Fruit fly (Drosophila melanogaster) whole organism, embryonic: Measurements from ENCODE around the gene Nulp1.

Experiments used
- Antp ChIP-seq: fragments of 200-800 bp; sonication (Bioruptor generic); optimal IDR thresholded peaks from 3 replicates; lab custom pipeline; 2016; ENCODE audit warnings: missing biosample characterization, missing genetic modification characterization
- CG10959 ChIP-seq: fragments of 200-800 bp; sonication (Bioruptor generic); IDR thresholded peaks from 2 replicates; pipeline ENCODE4 v1.3.6; 2022; ENCODE audit warnings: missing biosample characterization, missing genetic modification characterization
- CG11093 ChIP-seq: fragments of 200-800 bp; sonication (Bioruptor generic); IDR thresholded peaks from 3 replicates; pipeline ENCODE4 v1.3.6; 2022; ENCODE audit warnings: missing biosample characterization, missing genetic modification characterization
- CG11695 ChIP-seq: fragments of 200-800 bp; sonication (Bioruptor generic); IDR thresholded peaks from 3 replicates; pipeline ENCODE4 v1.3.6; 2022; ENCODE audit warnings: missing biosample characterization, missing genetic modification characterization
- CG15479 ChIP-seq: fragments of 200-800 bp; sonication (Bioruptor generic); optimal IDR thresholded peaks from 3 replicates; lab custom pipeline; 2019; ENCODE audit warnings: missing biosample characterization, mild to moderate bottlenecking, missing genetic modification characterization, moderate library complexity
- CG15514 ChIP-seq: fragments of 200-800 bp; sonication (Bioruptor generic); optimal IDR thresholded peaks from 3 replicates; lab custom pipeline; 2017; ENCODE audit warnings: missing biosample characterization, missing genetic modification characterization, mild to moderate bottlenecking, moderate library complexity, missing genetic modification reagents
- CG15601 ChIP-seq: fragments of 200-800 bp; sonication (Bioruptor generic); optimal IDR thresholded peaks from 3 replicates; lab custom pipeline; 2019; ENCODE audit warnings: missing biosample characterization, mild to moderate bottlenecking, missing genetic modification characterization, moderate library complexity
- CG17612 ChIP-seq: fragments of 200-800 bp; sonication (Bioruptor generic); IDR thresholded peaks from 2 replicates; pipeline ENCODE4 v1.3.6; 2022; ENCODE audit warnings: missing biosample characterization, missing genetic modification characterization
- CG18599 ChIP-seq: fragments of 200-800 bp; sonication (Bioruptor generic); optimal IDR thresholded peaks from 3 replicates; lab custom pipeline; 2017; ENCODE audit warnings: missing biosample characterization, missing genetic modification characterization, mild to moderate bottlenecking, moderate library complexity, missing genetic modification reagents
- CG31365 ChIP-seq: fragments of 200-800 bp; sonication (Bioruptor generic); optimal IDR thresholded peaks from 2 replicates; lab custom pipeline; 2018; ENCODE audit warnings: missing biosample characterization, mild to moderate bottlenecking, missing genetic modification characterization
- CG31388 ChIP-seq: fragments of 200-800 bp; sonication (Bioruptor generic); optimal IDR thresholded peaks from 2 replicates; lab custom pipeline; 2016; ENCODE audit warnings: missing biosample characterization, missing genetic modification characterization
- CG34376 ChIP-seq: fragments of 200-800 bp; sonication (Bioruptor generic); optimal IDR thresholded peaks from 2 replicates; lab custom pipeline; 2018; ENCODE audit warnings: missing biosample characterization, mild to moderate bottlenecking, missing genetic modification characterization
- CG3726 ChIP-seq: fragments of 200-800 bp; sonication (Bioruptor generic); IDR thresholded peaks from 3 replicates; pipeline ENCODE4, ENCODE4 v1.3.6; 2022; ENCODE audit warnings: missing biosample characterization, missing genetic modification characterization
- CG4328 ChIP-seq: fragments of 200-800 bp; sonication (Bioruptor generic); optimal IDR thresholded peaks from 3 replicates; lab custom pipeline; 2017; ENCODE audit warnings: missing biosample characterization, missing genetic modification reagents, missing genetic modification characterization
- CG4707 ChIP-seq: fragments of 200-800 bp; sonication (Bioruptor generic); optimal IDR thresholded peaks from 2 replicates; lab custom pipeline; 2018; ENCODE audit warnings: missing biosample characterization, mild to moderate bottlenecking, missing genetic modification characterization, moderate library complexity
- CG4730 ChIP-seq: fragments of 200-800 bp; sonication (Bioruptor generic); IDR thresholded peaks from 2 replicates; pipeline ENCODE4 v1.3.6; 2022; ENCODE audit warnings: missing biosample characterization, missing genetic modification characterization
- CG5245 ChIP-seq: fragments of 200-800 bp; sonication (Bioruptor generic); optimal IDR thresholded peaks from 3 replicates; lab custom pipeline; 2016; ENCODE audit warnings: missing biosample characterization, missing genetic modification characterization
- CG6254 ChIP-seq: fragments of 200-800 bp; sonication (Bioruptor generic); optimal IDR thresholded peaks from 3 replicates; lab custom pipeline; 2017; ENCODE audit warnings: mild to moderate bottlenecking, missing biosample characterization, missing genetic modification reagents, missing genetic modification characterization
- CG6689 ChIP-seq: fragments of 200-800 bp; sonication (Bioruptor generic); IDR thresholded peaks from 2 replicates; pipeline ENCODE4 v1.3.6; 2022; ENCODE audit warnings: missing biosample characterization, missing genetic modification characterization
- CG8089 ChIP-seq: fragments of 200-800 bp; sonication (Bioruptor generic); optimal IDR thresholded peaks from 3 replicates; lab custom pipeline; 2016; ENCODE audit warnings: missing biosample characterization, missing genetic modification characterization
- CG8290 ChIP-seq, 3 experiments: fragments of 200-800 bp; sonication (Bioruptor generic); optimal IDR thresholded peaks; 2 replicates each; lab custom pipeline; 2016 to 2019; ENCODE audit warnings: missing biosample characterization in 3 of 3, missing genetic modification characterization in 3 of 3, mild to moderate bottlenecking in 2 of 3, moderate library complexity in 1 of 3
- CG8478 ChIP-seq: fragments of >200 bp; optimal IDR thresholded peaks from 2 replicates; lab custom pipeline; 2018
- Chrac-16 ChIP-seq: fragments of 200-800 bp; sonication (Bioruptor generic); optimal IDR thresholded peaks from 3 replicates; lab custom pipeline; 2016; ENCODE audit warnings: missing biosample characterization, missing genetic modification characterization
- Dad ChIP-seq: fragments of 200-800 bp; sonication (Bioruptor generic); optimal IDR thresholded peaks from 3 replicates; lab custom pipeline; 2016; ENCODE audit warnings: missing biosample characterization, missing genetic modification characterization
- Elba2 ChIP-seq: fragments of 200-800 bp; sonication (Bioruptor generic); optimal IDR thresholded peaks from 3 replicates; lab custom pipeline; 2016; ENCODE audit warnings: missing biosample characterization, missing genetic modification characterization
- Ets65A ChIP-seq: fragments of 200-800 bp; sonication (Bioruptor generic); peaks from one replicate; lab custom pipeline; 2016; ENCODE audit warnings: missing biosample characterization, missing genetic modification characterization
- HmgD ChIP-seq: fragments of 200-800 bp; sonication (Bioruptor generic); optimal IDR thresholded peaks from 3 replicates; lab custom pipeline; 2016; ENCODE audit warnings: missing biosample characterization, missing genetic modification characterization
- Hr3 ChIP-seq: fragments of 200-800 bp; sonication (Bioruptor generic); optimal IDR thresholded peaks from 3 replicates; lab custom pipeline; 2016; ENCODE audit warnings: missing biosample characterization, missing genetic modification characterization
- Mes4 ChIP-seq: fragments of 200-800 bp; sonication (Bioruptor generic); optimal IDR thresholded peaks from 2 replicates; lab custom pipeline; 2016; ENCODE audit warnings: missing biosample characterization, missing genetic modification characterization
- Oli ChIP-seq: fragments of 200-800 bp; sonication (Bioruptor generic); optimal IDR thresholded peaks from 2 replicates; lab custom pipeline; 2018; ENCODE audit warnings: missing biosample characterization, mild to moderate bottlenecking, missing genetic modification characterization, moderate library complexity
- PHDP ChIP-seq: fragments of 200-800 bp; sonication (Bioruptor generic); optimal IDR thresholded peaks from 3 replicates; lab custom pipeline; 2018; ENCODE audit warnings: missing biosample characterization, mild to moderate bottlenecking, missing genetic modification characterization, moderate library complexity
- Trl ChIP-seq, 3 experiments: fragments of >200 bp in 2 of 3; fragments of 200-800 bp in 1 of 3; sonication (Bioruptor generic) in 1 of 3; optimal IDR thresholded peaks; 2 replicates in 1 of 3; 3 replicates in 2 of 3; lab custom pipeline; 2016 to 2017; ENCODE audit warnings: missing biosample characterization in 1 of 3, missing genetic modification characterization in 1 of 3
- ash1 ChIP-seq: fragments of 200-800 bp; sonication (Bioruptor generic); optimal IDR thresholded peaks from 2 replicates; lab custom pipeline; 2018; ENCODE audit warnings: missing biosample characterization, mild to moderate bottlenecking, missing genetic modification characterization
- bigmax ChIP-seq: fragments of 200-800 bp; sonication (Bioruptor generic); optimal IDR thresholded peaks from 2 replicates; lab custom pipeline; 2018; ENCODE audit warnings: missing biosample characterization, mild to moderate bottlenecking, missing genetic modification characterization
- chinmo ChIP-seq: fragments of 200-800 bp; sonication (Bioruptor generic); IDR thresholded peaks from 4 replicates; pipeline ENCODE4 v1.3.6; 2022; ENCODE audit warnings: missing biosample characterization, missing genetic modification characterization; ENCODE audit not compliant: partially characterized antibody
- dpn ChIP-seq, 2 experiments: fragments of 200-800 bp; sonication (Bioruptor generic); optimal IDR thresholded peaks; 3 replicates each; lab custom pipeline; 2016; ENCODE audit warnings: missing biosample characterization in 2 of 2, missing genetic modification characterization in 2 of 2
- en ChIP-seq: fragments of 200-800 bp; sonication (Bioruptor generic); optimal IDR thresholded peaks from 2 replicates; lab custom pipeline; 2016; ENCODE audit warnings: missing biosample characterization, missing genetic modification characterization
- fd64A ChIP-seq: fragments of 200-800 bp; sonication (Bioruptor generic); optimal IDR thresholded peaks from 3 replicates; lab custom pipeline; 2018; ENCODE audit warnings: missing biosample characterization, mild to moderate bottlenecking, missing genetic modification characterization
- grn ChIP-seq: fragments of 200-800 bp; sonication (Bioruptor generic); optimal IDR thresholded peaks from 3 replicates; lab custom pipeline; 2017; ENCODE audit warnings: missing biosample characterization, missing genetic modification characterization
- gsb ChIP-seq: fragments of 200-800 bp; sonication (Bioruptor generic); IDR thresholded peaks from 2 replicates; pipeline ENCODE4 v1.3.6; 2022; ENCODE audit warnings: missing biosample characterization, missing genetic modification characterization
- kay ChIP-seq: fragments of 200-800 bp; sonication (Bioruptor generic); optimal IDR thresholded peaks from 2 replicates; lab custom pipeline; 2016; ENCODE audit warnings: missing biosample characterization, missing genetic modification characterization
- lbe ChIP-seq: fragments of 200-800 bp; sonication (Bioruptor generic); optimal IDR thresholded peaks from 2 replicates; lab custom pipeline; 2016; ENCODE audit warnings: missing biosample characterization, mild to moderate bottlenecking, missing genetic modification characterization
- lilli ChIP-seq: fragments of 200-800 bp; sonication (Bioruptor generic); optimal IDR thresholded peaks from 3 replicates; lab custom pipeline; 2016; ENCODE audit warnings: missing biosample characterization, missing genetic modification characterization
- pros ChIP-seq: fragments of 200-800 bp; sonication (Bioruptor generic); optimal IDR thresholded peaks from 3 replicates; lab custom pipeline; 2019; ENCODE audit warnings: missing biosample characterization, mild to moderate bottlenecking, missing genetic modification characterization, moderate library complexity
- seq ChIP-seq: fragments of 200-800 bp; sonication (Bioruptor generic); IDR thresholded peaks from 2 replicates; pipeline ENCODE4 v1.3.6; 2022; ENCODE audit warnings: missing biosample characterization, missing genetic modification characterization
- trem ChIP-seq: fragments of 200-800 bp; optimal IDR thresholded peaks from 3 replicates; lab custom pipeline; 2019; ENCODE audit warnings: missing biosample characterization, mild to moderate bottlenecking, missing genetic modification characterization, moderate library complexity
- usp ChIP-seq: fragments of >200 bp; optimal IDR thresholded peaks from 2 replicates; lab custom pipeline; 2017; ENCODE audit warnings: missing biosample characterization, missing genetic modification characterization
- z ChIP-seq: fragments of 200-800 bp; sonication (Bioruptor generic); IDR thresholded peaks from 3 replicates; pipeline ENCODE4 v1.3.6; 2022; ENCODE audit warnings: missing biosample characterization, missing genetic modification characterization

Nulp1 gene

dm6 chr3L:8128396-8129050 lies 18.4 kb downstream of the Nulp1 start (continued):
- TF ChIP-seq CG8290 (GFP tag; optimal IDR thresholded peaks at IDR 0.05; lab: Kevin White, UChicago) (no peak), CG8290 (tag; optimal IDR thresholded peaks at IDR 0.05; lab: Kevin White, UChicago) (no peak), seq (GFP tag; lab: Robert Waterston, UW) (0 out of 2 replicates have a peak, but pooled peaks have one; percentile 6), Trl (optimal IDR thresholded peaks at IDR 0.05; lab: Kevin White, UChicago) (peak; percentile 44 to 54), Trl (GFP tag; optimal IDR thresholded peaks at IDR 0.05; lab: Kevin White, UChicago) (no peak), chinmo (0 out of 4 replicates have a peak, but pooled peaks have one; percentile 50), Ets65A (no peak), CG17612 (GFP tag; lab: Robert Waterston, UW) (no peak), CG31388 (GFP tag; lab: Kevin White, UChicago) (no peak), CG4730 (no peak)

DNA sequence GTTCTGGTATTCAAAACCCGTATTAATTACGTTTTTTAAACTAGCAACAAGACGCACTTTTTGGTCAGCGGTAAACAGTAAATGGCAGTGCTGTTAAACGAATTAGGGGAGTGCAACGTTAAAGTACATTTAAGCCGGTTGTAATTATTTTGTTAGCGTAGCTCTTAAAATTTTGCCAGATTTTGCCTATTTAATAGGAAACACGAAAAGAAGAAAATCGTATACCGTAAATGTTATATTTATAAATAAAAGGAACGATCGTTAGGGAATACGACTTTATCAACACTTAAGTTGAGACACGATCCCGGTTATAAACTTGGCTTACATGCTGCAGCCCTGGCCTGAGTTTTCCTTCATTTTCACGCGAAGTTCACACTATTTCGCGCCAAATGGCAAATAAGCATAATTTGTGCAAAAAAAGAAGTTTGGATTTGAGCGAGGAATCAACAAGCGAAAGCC lies 27.3 kb downstream of the Nulp1 start, which contains the start of the genes Setx and mus301:
Gene Setx, minus strand, starts transcription at position 51 of the 459 bp plus-strand sequence.
Gene mus301, plus strand, starts transcription at position 361 of the 459 bp plus-strand sequence.
- TF ChIP-seq CG10959 (GFP tag; lab: Robert Waterston, UW) (peak; percentile 48; the same call in 1 of the 2 replicates), lbe (GFP tag; lab: Kevin White, UChicago) (peak; percentile 84), ash1 (GFP tag; lab: Kevin White, UChicago) (no peak), kay (GFP tag; lab: Kevin White, UChicago) (peak; percentile 65), CG15514 (GFP tag; lab: Kevin White, UChicago) (peak; percentile 86), en (GFP tag; lab: Kevin White, UChicago) (no peak), CG6689 (peak; percentile 58; the same call in 1 of the 2 replicates), gsb (GFP tag; lab: Robert Waterston, UW) (peak; percentile 59; the same call in 1 of the 2 replicates), bigmax (no peak), z (GFP tag; lab: Robert Waterston, UW) (no peak), CG4328 (GFP tag; lab: Kevin White, UChicago) (peak; percentile 37), lilli (GFP tag; lab: Kevin White, UChicago) (peak; percentile 92), Antp (GFP tag; lab: Kevin White, UChicago) (peak; percentile 77), CG11695 (GFP tag; lab: Robert Waterston, UW) (peak; percentile 59), CG4707 (GFP tag; lab: Kevin White, UChicago) (no peak), CG18599 (GFP tag; lab: Kevin White, UChicago) (no peak), CG15479 (peak; percentile 20), Oli (peak; percentile 55), chinmo (no peak), dpn (GFP tag; optimal IDR thresholded peaks at IDR 0.05; lab: Kevin White, UChicago) (peak; percentile 83 to 90), Mes4 (GFP tag; lab: Kevin White, UChicago) (peak; percentile 26), Chrac-16 (GFP tag; lab: Kevin White, UChicago) (peak; percentile 84), CG31365 (no peak), CG11093 (GFP tag; lab: Robert Waterston, UW) (peak; percentile 48; the same call in 1 of the 3 replicates), CG5245 (GFP tag; lab: Kevin White, UChicago) (peak; percentile 67), HmgD (GFP tag; lab: Kevin White, UChicago) (peak; percentile 88), Dad (GFP tag; lab: Kevin White, UChicago) (peak; percentile 80), CG3726 (GFP tag; lab: Robert Waterston, UW) (no peak), usp (GFP tag; lab: Kevin White, UChicago) (no peak), pros (GFP tag; lab: Kevin White, UChicago) (no peak), CG6254 (GFP tag; lab: Kevin White, UChicago) (peak; percentile 48), CG34376 (GFP tag; lab: Kevin White, UChicago) (peak; percentile 41), CG8478 (lab: Kevin White, UChicago) (no peak), CG8089 (peak; percentile 75), Elba2 (GFP tag; lab: Kevin White, UChicago) (peak; percentile 98), Hr3 (peak; percentile 85), PHDP (tag; lab: Kevin White, UChicago) (no peak), CG15601 (tag; lab: Kevin White, UChicago) (peak; percentile 75), grn (no peak), fd64A (GFP tag; lab: Kevin White, UChicago) (no peak), trem (tag; lab: Kevin White, UChicago) (peak; percentile 86)
